Worm (Caenorhabditis elegans): ENCODE results near the gene T22D1.5.
A peak's percentile ranks its signal among the peaks of the same experiment; 100 is the strongest.

Gene T22D1.5

DNA sequence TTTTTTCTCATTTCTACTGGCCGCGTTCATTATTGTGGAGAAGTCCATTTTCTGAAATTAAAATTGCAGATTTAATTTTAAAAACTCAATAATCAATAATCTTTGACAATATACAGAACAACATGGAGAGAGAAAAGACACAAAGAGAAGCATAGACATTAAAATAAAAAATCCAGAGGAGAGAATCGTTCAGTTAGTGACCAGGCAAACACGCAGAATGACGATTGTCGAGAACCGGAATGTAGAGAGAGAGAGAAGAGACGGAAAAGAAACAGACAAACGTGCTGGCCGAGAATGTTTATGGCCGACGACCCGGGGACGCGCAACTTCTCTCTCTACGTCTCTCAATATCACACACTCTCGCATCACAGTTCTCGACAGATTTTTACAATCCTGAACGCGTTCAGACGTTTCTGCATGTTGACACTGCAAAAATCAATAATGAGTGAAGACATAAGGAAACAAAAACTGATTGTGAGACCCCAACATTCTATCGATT is 16.1 kb upstream of the T22D1.5 start, which contains the start of the genes T05A12.3 and T05A12.4 (continued):
- TF ChIP-seq unc-130 (GFP tag; optimal IDR thresholded peaks at IDR 0.05): peak; percentile 71
- TF ChIP-seq nhr-90 (tag; optimal IDR thresholded peaks at IDR 0.05): no peak
- no peak for TF ChIP-seq ceh-100 (GFP tag; IDR thresholded peaks at IDR 0.05)
- TF ChIP-seq F57A8.1 (GFP tag; optimal IDR thresholded peaks at IDR 0.05): no peak
- no peak for TF ChIP-seq zim-3 (tag; optimal IDR thresholded peaks at IDR 0.05)
- no peak for TF ChIP-seq F37B4.10 (GFP tag; IDR thresholded peaks at IDR 0.05)
- TF ChIP-seq ztf-26 (tag; optimal IDR thresholded peaks at IDR 0.05): no peak
- 0 out of 2 replicates have a peak, but pooled peaks have one; percentile 15 for TF ChIP-seq let-526 (GFP tag; IDR thresholded peaks at IDR 0.05)
- no peak for TF ChIP-seq dpl-1 (GFP tag; optimal IDR thresholded peaks at IDR 0.05)
- peak; percentile 68 for TF ChIP-seq snpc-4 (GFP tag; optimal IDR thresholded peaks at IDR 0.05)
- TF ChIP-seq snpc-4 (tag; optimal IDR thresholded peaks at IDR 0.05): peak in 3 of 4 experiments; percentile 75 to 86 (median 85)
- TF ChIP-seq madf-6 (GFP tag; IDR thresholded peaks at IDR 0.05): no peak
- TF ChIP-seq T26A5.8 (tag; optimal IDR thresholded peaks at IDR 0.05): no peak
- TF ChIP-seq sptf-2 (GFP tag; optimal IDR thresholded peaks at IDR 0.05): no peak
- TF ChIP-seq lin-40 (tag; optimal IDR thresholded peaks at IDR 0.05): no peak
- peak; percentile 79 for TF ChIP-seq hmg-1.2 (GFP tag; IDR thresholded peaks at IDR 0.05)
- TF ChIP-seq lir-1 (GFP tag; conservative IDR thresholded peaks at IDR 0.05): peak; percentile 36; the same call in 1 of the 2 replicates
- no peak for TF ChIP-seq K12H6.12 (tag; optimal IDR thresholded peaks at IDR 0.05)
- TF ChIP-seq ceh-40 (GFP tag; IDR thresholded peaks at IDR 0.05): no peak
- TF ChIP-seq lin-54 (GFP tag; optimal IDR thresholded peaks at IDR 0.05): no peak
- no peak for TF ChIP-seq sdz-38 (tag; optimal IDR thresholded peaks at IDR 0.05)
- TF ChIP-seq ztf-3 (GFP tag; optimal IDR thresholded peaks at IDR 0.05): no peak
- no peak; the same call in 1 of the 2 replicates for TF ChIP-seq ceh-91 (GFP tag; IDR thresholded peaks at IDR 0.05)
- no peak for TF ChIP-seq F49E8.2 (tag; optimal IDR thresholded peaks at IDR 0.05; ENCODE audit: insufficient read depth)
- TF ChIP-seq hlh-26 (GFP tag; conservative IDR thresholded peaks at IDR 0.05): no peak
- TF ChIP-seq atf-7 (tag; optimal IDR thresholded peaks at IDR 0.05): no peak
- peak; percentile 35 for TF ChIP-seq snpc-1.1 (tag; optimal IDR thresholded peaks at IDR 0.05; ENCODE audit: insufficient read depth)
- no peak for TF ChIP-seq F52B5.7 (tag; optimal IDR thresholded peaks at IDR 0.05)
- no peak for TF ChIP-seq nhr-179 (tag; optimal IDR thresholded peaks at IDR 0.05)
- TF ChIP-seq tlf-1 (GFP tag; optimal IDR thresholded peaks at IDR 0.05): no peak
- no peak for TF ChIP-seq Y95B8A.8 (GFP tag; IDR thresholded peaks at IDR 0.05)
- TF ChIP-seq ama-1 (optimal IDR thresholded peaks at IDR 0.05): no peak
- TF ChIP-seq ama-1 (GFP tag; optimal IDR thresholded peaks at IDR 0.05): no peak
- no peak for TF ChIP-seq xnd-1 (tag; optimal IDR thresholded peaks at IDR 0.05)
- no peak for TF ChIP-seq akir-1 (GFP tag; optimal IDR thresholded peaks at IDR 0.05)
- TF ChIP-seq mes-4 (tag; optimal IDR thresholded peaks at IDR 0.05): no peak
- TF ChIP-seq ztf-18 (tag; optimal IDR thresholded peaks at IDR 0.05): no peak
- TF ChIP-seq nhr-120 (GFP tag; IDR thresholded peaks at IDR 0.05): no peak
- TF ChIP-seq madf-10 (tag; optimal IDR thresholded peaks at IDR 0.05): no peak
- TF ChIP-seq dpff-1 (tag; optimal IDR thresholded peaks at IDR 0.05): no peak
- TF ChIP-seq lin-26 (GFP tag; IDR thresholded peaks at IDR 0.05): no peak
- TF ChIP-seq athp-1 (tag; optimal IDR thresholded peaks at IDR 0.05): peak; percentile 18
- TF ChIP-seq lag-1 (GFP tag; IDR thresholded peaks at IDR 0.05): no peak
- no peak for TF ChIP-seq lin-35 (GFP tag; optimal IDR thresholded peaks at IDR 0.05)
- TF ChIP-seq egl-18 (GFP tag; IDR thresholded peaks at IDR 0.05): no peak
- TF ChIP-seq F22D6.2 (tag; optimal IDR thresholded peaks at IDR 0.05): no peak
- peak; percentile 51 for TF ChIP-seq B0019.2 (GFP tag; conservative IDR thresholded peaks at IDR 0.05)
- no peak for TF ChIP-seq B0336.3 (GFP tag; IDR thresholded peaks at IDR 0.05)
- TF ChIP-seq attf-6 (GFP tag; IDR thresholded peaks at IDR 0.05): 0 out of 2 replicates have a peak, but pooled peaks have one; percentile 35
- TF ChIP-seq efl-1 (GFP tag; optimal IDR thresholded peaks at IDR 0.05): peak; percentile 5
